Worm (Caenorhabditis elegans) whole organism, mixed stage, embryonic: ENCODE measurements around the gene C14A6.12.

Source experiments
- M03D4.4 ChIP-seq: sonication (generic microtip); optimal IDR thresholded peaks from 2 replicates; lab custom pipeline; 2017; ENCODE audit warnings: mild to moderate bottlenecking, missing genetic modification characterization, missing compliant biosample characterization
- bed-3 ChIP-seq: fragments of 200-800 bp; sonication (Bioruptor generic); optimal IDR thresholded peaks from 3 replicates; lab custom pipeline; 2018; ENCODE audit warnings: mild to moderate bottlenecking, missing genetic modification characterization, moderate library complexity, missing compliant biosample characterization
- blmp-1 ChIP-seq: fragments of 150-350 bp; optimal IDR thresholded peaks from 2 replicates; lab custom pipeline; 2014; ENCODE audit warnings: missing biosample characterization, missing genetic modification characterization
- ceh-39 ChIP-seq: fragments of 150-350 bp; optimal IDR thresholded peaks from 2 replicates; lab custom pipeline; 2014; ENCODE audit warnings: missing biosample characterization, missing genetic modification characterization
- ceh-43 ChIP-seq: fragments of 200-800 bp; sonication (Bioruptor generic); optimal IDR thresholded peaks from 2 replicates; lab custom pipeline; 2018; ENCODE audit warnings: mild to moderate bottlenecking, missing genetic modification characterization, moderate library complexity, missing compliant biosample characterization
- ceh-83 ChIP-seq: fragments of 200-800 bp; sonication (Bioruptor generic); optimal IDR thresholded peaks from 2 replicates; lab custom pipeline; 2018; ENCODE audit warnings: mild to moderate bottlenecking, missing genetic modification characterization, missing compliant biosample characterization
- ces-1 ChIP-seq: fragments of 150-350 bp; optimal IDR thresholded peaks from 2 replicates; lab custom pipeline; 2014; ENCODE audit warnings: missing biosample characterization, missing genetic modification reagents, missing genetic modification characterization
- cnd-1 ChIP-seq: fragments of 200-800 bp; sonication (Bioruptor generic); optimal IDR thresholded peaks from 2 replicates; lab custom pipeline; 2018; ENCODE audit warnings: mild to moderate bottlenecking, missing genetic modification characterization, missing compliant biosample characterization
- drap-1 ChIP-seq: fragments of 200-800 bp; sonication (Bioruptor generic); optimal IDR thresholded peaks from 3 replicates; lab custom pipeline; 2018; ENCODE audit warnings: mild to moderate bottlenecking, missing genetic modification characterization, missing compliant biosample characterization
- elt-1 ChIP-seq: sonication (generic microtip); optimal IDR thresholded peaks from 2 replicates; lab custom pipeline; 2017; ENCODE audit warnings: missing genetic modification characterization, mild to moderate bottlenecking, missing compliant biosample characterization, antibody characterized with exemption, moderate library complexity, borderline replicate concordance; ENCODE audit not compliant: insufficient read depth
- elt-3 ChIP-seq: fragments of 150-350 bp; optimal IDR thresholded peaks from 2 replicates; lab custom pipeline; 2014; ENCODE audit warnings: missing biosample characterization, missing genetic modification characterization
- flh-1 ChIP-seq: fragments of 200-800 bp; sonication (Bioruptor generic); optimal IDR thresholded peaks from 2 replicates; lab custom pipeline; 2018; ENCODE audit warnings: mild to moderate bottlenecking, missing genetic modification characterization, moderate library complexity, missing compliant biosample characterization
- ham-2 ChIP-seq: fragments of 200-800 bp; sonication (Bioruptor generic); optimal IDR thresholded peaks from 2 replicates; lab custom pipeline; 2018; ENCODE audit warnings: mild to moderate bottlenecking, missing genetic modification characterization, missing compliant biosample characterization
- hlh-1 ChIP-seq: fragments of 150-350 bp; optimal IDR thresholded peaks from 2 replicates; lab custom pipeline; 2014; ENCODE audit warnings: missing biosample characterization, missing genetic modification reagents, missing genetic modification characterization
- lin-13 ChIP-seq: fragments of 150-350 bp; optimal IDR thresholded peaks from 2 replicates; lab custom pipeline; 2014; ENCODE audit warnings: missing biosample characterization, missing genetic modification characterization
- lin-32 ChIP-seq: fragments of 200-800 bp; sonication (Bioruptor generic); optimal IDR thresholded peaks from 2 replicates; lab custom pipeline; 2018; ENCODE audit warnings: mild to moderate bottlenecking, missing genetic modification characterization, missing compliant biosample characterization
- lsy-2 ChIP-seq: fragments of 150-350 bp; optimal IDR thresholded peaks from 2 replicates; lab custom pipeline; 2014; ENCODE audit warnings: missing biosample characterization, missing genetic modification characterization
- mep-1 ChIP-seq: fragments of 150-350 bp; optimal IDR thresholded peaks from 2 replicates; lab custom pipeline; 2017; ENCODE audit warnings: missing biosample characterization, missing genetic modification reagents, missing genetic modification characterization, inconsistent platforms
- mls-2 ChIP-seq: sonication (generic microtip); optimal IDR thresholded peaks from 2 replicates; lab custom pipeline; 2016; ENCODE audit warnings: mild to moderate bottlenecking, missing genetic modification characterization, moderate library complexity, missing compliant biosample characterization
- nhr-12 ChIP-seq: fragments of 150-350 bp; optimal IDR thresholded peaks from 2 replicates; lab custom pipeline; 2014; ENCODE audit warnings: missing biosample characterization, missing genetic modification characterization
- nhr-237 ChIP-seq: fragments of 150-350 bp; optimal IDR thresholded peaks from 2 replicates; lab custom pipeline; 2014; ENCODE audit warnings: missing biosample characterization, missing genetic modification characterization
- nhr-28 ChIP-seq: fragments of 150-350 bp; optimal IDR thresholded peaks from 2 replicates; lab custom pipeline; 2014; ENCODE audit warnings: missing biosample characterization, missing genetic modification characterization
- nhr-76 ChIP-seq: sonication (generic microtip); optimal IDR thresholded peaks from 2 replicates; lab custom pipeline; 2017; ENCODE audit warnings: missing biosample characterization, missing genetic modification characterization
- pha-4 ChIP-seq: fragments of 150-350 bp; optimal IDR thresholded peaks from 2 replicates; lab custom pipeline; 2018; ENCODE audit warnings: missing biosample characterization, missing genetic modification reagents, missing genetic modification characterization
- sem-2 ChIP-seq: fragments of 200-800 bp; sonication (Bioruptor generic); optimal IDR thresholded peaks from 2 replicates; lab custom pipeline; 2018; ENCODE audit warnings: mild to moderate bottlenecking, missing genetic modification characterization, missing compliant biosample characterization
- snpc-4 ChIP-seq: fragments of 150-350 bp; optimal IDR thresholded peaks from 2 replicates; lab custom pipeline; 2014; ENCODE audit warnings: missing biosample characterization, missing genetic modification characterization
- sptf-1 ChIP-seq: sonication (generic microtip); optimal IDR thresholded peaks from 2 replicates; lab custom pipeline; 2017; ENCODE audit warnings: mild to moderate bottlenecking, missing genetic modification characterization, moderate library complexity, missing compliant biosample characterization
- tbx-8 ChIP-seq: fragments of 200-800 bp; sonication (Bioruptor generic); optimal IDR thresholded peaks from 2 replicates; lab custom pipeline; 2018; ENCODE audit warnings: mild to moderate bottlenecking, missing genetic modification characterization, moderate library complexity, missing compliant biosample characterization
- unc-120 ChIP-seq: sonication (generic microtip); optimal IDR thresholded peaks from 2 replicates; lab custom pipeline; 2017; ENCODE audit warnings: missing genetic modification characterization, missing compliant biosample characterization; ENCODE audit not compliant: poor library complexity, severe bottlenecking
- unc-39 ChIP-seq: fragments of 150-350 bp; optimal IDR thresholded peaks from 2 replicates; lab custom pipeline; 2014; ENCODE audit warnings: missing biosample characterization, missing genetic modification characterization
- unc-62 ChIP-seq: fragments of 150-350 bp; optimal IDR thresholded peaks from 2 replicates; lab custom pipeline; 2014; ENCODE audit warnings: missing biosample characterization, missing genetic modification reagents, missing genetic modification characterization
- ztf-11 ChIP-seq: fragments of 150-350 bp; optimal IDR thresholded peaks from 2 replicates; lab custom pipeline; 2014; ENCODE audit warnings: missing biosample characterization, missing genetic modification characterization

Gene C14A6.12

DNA sequence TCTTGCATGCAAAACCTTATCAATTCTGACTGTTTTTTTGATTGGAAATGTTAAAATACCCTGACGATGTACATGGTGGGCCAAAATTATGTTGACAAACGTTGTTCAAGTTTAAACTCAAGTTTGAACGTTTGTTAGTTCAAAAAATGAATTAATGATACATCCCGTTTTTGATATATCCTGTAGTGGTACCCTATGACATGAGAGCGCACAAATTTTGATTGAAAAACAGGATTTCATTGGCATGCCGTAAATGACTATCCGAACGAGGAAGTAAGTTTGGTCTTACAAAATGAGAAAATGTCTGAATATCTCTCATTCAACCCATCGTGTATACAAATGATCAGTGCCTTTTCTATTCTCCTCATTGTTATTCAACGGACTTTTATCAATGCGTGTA is 21.3 kb downstream of the C14A6.12 start, which contains the start of gene Y37H2A.11:
Gene Y37H2A.11 (plus strand): TSS at position 301 of the 400 bp plus-strand sequence.
- TF ChIP-seq lsy-2 (tag; lab: Kevin White, UChicago) (no peak), elt-1 (tag; lab: Kevin White, UChicago) (no peak), elt-3 (tag; lab: Kevin White, UChicago) (no peak), unc-120 (tag; lab: Kevin White, UChicago) (no peak), flh-1 (GFP tag; lab: Kevin White, UChicago) (no peak), nhr-28 (tag; lab: Kevin White, UChicago) (no peak), bed-3 (GFP tag; lab: Kevin White, UChicago) (no peak), tbx-8 (GFP tag; lab: Kevin White, UChicago) (no peak), lin-32 (GFP tag; lab: Kevin White, UChicago) (no peak), ceh-43 (GFP tag; lab: Kevin White, UChicago) (no peak), nhr-12 (tag; lab: Kevin White, UChicago) (no peak), pha-4 (tag; lab: Kevin White, UChicago) (no peak), ceh-39 (no peak), snpc-4 (no peak)

DNA sequence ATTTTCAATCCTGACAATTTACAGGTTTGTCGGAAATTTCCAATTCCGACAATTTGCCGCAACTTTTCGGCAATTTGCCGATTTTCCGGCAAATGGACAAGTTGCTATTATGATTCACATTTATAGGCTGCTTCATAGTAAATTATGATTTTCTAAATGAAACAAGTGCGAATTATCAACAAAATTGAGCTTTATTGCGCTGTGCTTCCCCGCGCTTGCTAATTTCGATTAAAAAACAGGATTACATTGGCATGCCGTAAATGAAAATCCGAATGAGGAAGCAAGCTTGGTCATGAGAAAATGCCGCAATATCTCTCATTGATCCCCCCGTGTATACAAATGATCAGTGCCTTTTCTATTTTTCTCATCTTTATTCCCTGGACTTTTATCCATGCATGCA is 23.8 kb downstream of the C14A6.12 start, which contains the start of gene Y37H2A.10:
Gene Y37H2A.10 (plus strand): TSS at position 301 of the 400 bp plus-strand sequence.
- no peak for TF ChIP-seq ceh-83 (GFP tag; lab: Kevin White, UChicago)
- TF ChIP-seq flh-1 (GFP tag; lab: Kevin White, UChicago): no peak
- no peak for TF ChIP-seq ces-1 (GFP tag; lab: Kevin White, UChicago)
- no peak for TF ChIP-seq ham-2 (GFP tag; lab: Kevin White, UChicago)
- TF ChIP-seq unc-39 (tag; lab: Kevin White, UChicago): no peak
- no peak for TF ChIP-seq ceh-43 (GFP tag; lab: Kevin White, UChicago)
- TF ChIP-seq mls-2 (tag; lab: Kevin White, UChicago): no peak
- no peak for TF ChIP-seq bed-3 (GFP tag; lab: Kevin White, UChicago)
- TF ChIP-seq tbx-8 (GFP tag; lab: Kevin White, UChicago): no peak
- no peak for TF ChIP-seq blmp-1 (tag; lab: Kevin White, UChicago)

DNA sequence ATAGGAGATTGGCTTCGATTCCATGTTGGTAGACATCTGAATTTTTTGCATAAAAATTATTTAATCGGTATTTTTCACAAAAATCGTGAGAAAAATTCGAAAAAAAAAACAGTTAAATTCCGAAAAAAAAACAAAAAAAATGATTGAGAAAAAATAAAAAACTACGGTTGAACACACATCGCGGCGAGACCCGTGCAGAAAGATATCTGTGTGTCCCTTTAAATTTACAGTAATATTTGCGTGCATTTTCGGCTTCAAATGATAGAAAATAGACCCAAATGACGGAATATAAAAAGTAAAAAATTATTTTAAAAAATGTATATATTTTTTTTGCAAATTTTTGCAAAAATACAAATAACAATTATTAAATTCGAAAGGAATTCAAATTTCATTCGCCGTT is 24.8 kb downstream of the C14A6.12 start:
- TF ChIP-seq blmp-1 (tag; lab: Kevin White, UChicago): no peak
- no peak for TF ChIP-seq ztf-11 (tag; lab: Kevin White, UChicago)
- TF ChIP-seq nhr-237 (tag; lab: Kevin White, UChicago): no peak
- TF ChIP-seq mep-1 (tag; lab: Kevin White, UChicago): no peak
- no peak for TF ChIP-seq unc-62 (GFP tag; lab: Kevin White, UChicago)
- TF ChIP-seq ceh-83 (GFP tag; lab: Kevin White, UChicago): no peak
- no peak for TF ChIP-seq ceh-39
- TF ChIP-seq lsy-2 (tag; lab: Kevin White, UChicago): no peak
- TF ChIP-seq drap-1: no peak
- no peak for TF ChIP-seq unc-39 (tag; lab: Kevin White, UChicago)
- TF ChIP-seq bed-3 (GFP tag; lab: Kevin White, UChicago): no peak
- TF ChIP-seq M03D4.4 (tag; lab: Kevin White, UChicago): no peak
- no peak for TF ChIP-seq ham-2 (GFP tag; lab: Kevin White, UChicago)
- no peak for TF ChIP-seq elt-1 (tag; lab: Kevin White, UChicago)
- TF ChIP-seq elt-3 (tag; lab: Kevin White, UChicago): no peak
- TF ChIP-seq, all 35 proteins: peak for 0

DNA sequence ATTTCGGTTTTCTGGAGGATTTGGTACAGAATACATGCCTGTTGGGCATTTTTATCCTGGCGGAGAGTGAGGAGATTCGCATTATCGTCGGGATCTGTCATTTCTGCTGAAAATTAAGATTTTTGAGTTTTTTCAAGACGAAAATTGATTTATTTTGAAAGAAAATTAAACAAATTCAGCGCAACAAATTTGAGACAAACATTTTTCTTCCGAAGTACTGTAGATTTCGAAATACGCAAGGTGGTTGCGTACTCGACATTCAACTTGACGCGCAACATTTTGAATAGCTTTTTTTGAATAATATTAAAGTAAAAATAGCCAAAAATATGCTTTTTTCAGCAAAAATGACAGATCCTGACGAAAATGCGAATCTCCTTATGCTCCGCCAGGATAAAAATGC is 28.1 kb downstream of the C14A6.12 start, which contains the start of gene Y37H2A.7:
Gene Y37H2A.7 (minus strand): TSS at position 101 of the 400 bp plus-strand sequence.
- TF ChIP-seq M03D4.4 (tag; lab: Kevin White, UChicago): no peak
- TF ChIP-seq elt-1 (tag; lab: Kevin White, UChicago): no peak
- no peak for TF ChIP-seq lin-13 (tag; lab: Kevin White, UChicago)
- TF ChIP-seq lsy-2 (tag; lab: Kevin White, UChicago): no peak
- TF ChIP-seq unc-39 (tag; lab: Kevin White, UChicago): no peak
- TF ChIP-seq mep-1 (tag; lab: Kevin White, UChicago): no peak
- TF ChIP-seq ceh-43 (GFP tag; lab: Kevin White, UChicago): no peak
- no peak for TF ChIP-seq sem-2 (GFP tag; lab: Kevin White, UChicago)
- TF ChIP-seq pha-4 (tag; lab: Kevin White, UChicago): no peak
- no peak for TF ChIP-seq hlh-1 (tag; lab: Kevin White, UChicago)
- TF ChIP-seq nhr-76 (tag; lab: Kevin White, UChicago): no peak
- no peak for TF ChIP-seq ham-2 (GFP tag; lab: Kevin White, UChicago)
- TF ChIP-seq cnd-1 (tag; lab: Kevin White, UChicago): no peak
- TF ChIP-seq blmp-1 (tag; lab: Kevin White, UChicago): no peak
- TF ChIP-seq flh-1 (GFP tag; lab: Kevin White, UChicago): no peak
- TF ChIP-seq mls-2 (tag; lab: Kevin White, UChicago): no peak
- TF ChIP-seq nhr-237 (tag; lab: Kevin White, UChicago): no peak
- TF ChIP-seq sptf-1: no peak
- no peak for TF ChIP-seq snpc-4
